Worm (Caenorhabditis elegans) whole organism, L4 larva: ENCODE data around the gene F57A10.2.
"Not testable (repeated sequence)": the region's sequence is repeated elsewhere in the genome, so short reads cannot be mapped to it uniquely, and the experiment has no call there.

ENCODE experiments used
- F44E2.7 ChIP-seq: fragments of 200-800 bp; sonication (Bioruptor generic); IDR thresholded peaks from 2 replicates; pipeline ENCODE4 v2.1.2; 2022; ENCODE audit warnings: missing genetic modification characterization, missing compliant biosample characterization
- ceh-28 ChIP-seq: fragments of 150-350 bp; optimal IDR thresholded peaks from 2 replicates; lab custom pipeline; 2014; ENCODE audit warnings: missing biosample characterization, missing genetic modification reagents, missing genetic modification characterization
- dve-1 ChIP-seq: sonication (generic microtip); optimal IDR thresholded peaks from 2 replicates; lab custom pipeline; 2017; ENCODE audit warnings: antibody characterized with exemption, mild to moderate bottlenecking, missing genetic modification characterization, missing compliant biosample characterization; ENCODE audit not compliant: insufficient read depth
- nhr-237 ChIP-seq: sonication (generic microtip); optimal IDR thresholded peaks from 2 replicates; lab custom pipeline; 2017; ENCODE audit warnings: missing biosample characterization, missing genetic modification characterization
- rbr-2 ChIP-seq: sonication (generic microtip); optimal IDR thresholded peaks from 2 replicates; lab custom pipeline; 2016; ENCODE audit warnings: missing genotype, missing genetic modification characterization, missing compliant biosample characterization
- unc-39 ChIP-seq: sonication (generic microtip); optimal IDR thresholded peaks from 2 replicates; lab custom pipeline; 2017; ENCODE audit warnings: missing biosample characterization, missing genetic modification characterization

ce11 chrV:15803079-15803478 is 36.7 kb downstream of the F57A10.2 start, which contains the start of gene srd-27:
- TF ChIP-seq rbr-2; dve-1 (tag; lab: Kevin White, UChicago); ceh-28 (tag; lab: Kevin White, UChicago); unc-39 (tag; lab: Kevin White, UChicago); F44E2.7 (GFP tag; lab: Robert Waterston, UW); nhr-237 (tag; lab: Kevin White, UChicago): not testable (repeated sequence)
